Fruit fly (Drosophila melanogaster) whole organism, embryonic: ENCODE data around the gene GIIIspla2.
A peak's percentile ranks its signal among the peaks of the same experiment; 100 is the strongest.

Experiments
- ATbp ChIP-seq: fragments of 200-800 bp; sonication (Bioruptor generic); optimal IDR thresholded peaks from 2 replicates; lab custom pipeline; 2017; ENCODE audit warnings: missing biosample characterization, mild to moderate bottlenecking, missing genetic modification characterization, missing genetic modification reagents
- Aef1 ChIP-seq: fragments of 200-800 bp; sonication (Bioruptor generic); IDR thresholded peaks from 3 replicates; pipeline ENCODE4 v1.3.6; 2022; ENCODE audit warnings: missing biosample characterization, missing genetic modification characterization
- Bgb ChIP-seq: fragments of 200-800 bp; sonication (Bioruptor generic); IDR thresholded peaks from 2 replicates; pipeline ENCODE4 v1.3.6; 2022; ENCODE audit warnings: missing biosample characterization, missing genetic modification characterization; ENCODE audit not compliant: partially characterized antibody
- CG10366 ChIP-seq: fragments of 200-800 bp; sonication (Bioruptor generic); IDR thresholded peaks from 2 replicates; pipeline ENCODE4 v1.3.6; 2022; ENCODE audit warnings: missing biosample characterization, missing genetic modification characterization
- CG11504 ChIP-seq: fragments of 200-800 bp; sonication (Bioruptor generic); optimal IDR thresholded peaks from 3 replicates; lab custom pipeline; 2019; ENCODE audit warnings: missing biosample characterization, mild to moderate bottlenecking, missing genetic modification characterization, moderate library complexity
- CG12155 ChIP-seq: fragments of 200-800 bp; sonication (Bioruptor generic); optimal IDR thresholded peaks from 3 replicates; lab custom pipeline; 2016; ENCODE audit warnings: missing biosample characterization, missing genetic modification characterization
- CG12219 ChIP-seq: fragments of 200-800 bp; sonication (Bioruptor generic); optimal IDR thresholded peaks from 3 replicates; lab custom pipeline; 2018; ENCODE audit warnings: missing biosample characterization, mild to moderate bottlenecking, missing genetic modification characterization
- CG12769 ChIP-seq: fragments of 200-800 bp; sonication (Bioruptor generic); optimal IDR thresholded peaks from 2 replicates; lab custom pipeline; 2019; ENCODE audit warnings: missing biosample characterization, mild to moderate bottlenecking, missing genetic modification characterization, moderate library complexity
- CG15514 ChIP-seq: fragments of 200-800 bp; sonication (Bioruptor generic); optimal IDR thresholded peaks from 3 replicates; lab custom pipeline; 2017; ENCODE audit warnings: missing biosample characterization, missing genetic modification characterization, mild to moderate bottlenecking, moderate library complexity, missing genetic modification reagents
- CG15601 ChIP-seq: fragments of 200-800 bp; sonication (Bioruptor generic); optimal IDR thresholded peaks from 3 replicates; lab custom pipeline; 2019; ENCODE audit warnings: missing biosample characterization, mild to moderate bottlenecking, missing genetic modification characterization, moderate library complexity
- CG15696 ChIP-seq: fragments of 200-800 bp; sonication (Bioruptor generic); optimal IDR thresholded peaks from 2 replicates; lab custom pipeline; 2019; ENCODE audit warnings: missing biosample characterization, mild to moderate bottlenecking, missing genetic modification characterization, moderate library complexity
- CG1603 ChIP-seq: fragments of 200-800 bp; sonication (Bioruptor generic); optimal IDR thresholded peaks from 2 replicates; lab custom pipeline; 2019; ENCODE audit warnings: missing biosample characterization, mild to moderate bottlenecking, missing genetic modification characterization, moderate library complexity
- CG16863 ChIP-seq: fragments of 200-800 bp; sonication (Bioruptor generic); optimal IDR thresholded peaks from 3 replicates; lab custom pipeline; 2016; ENCODE audit warnings: missing biosample characterization, missing genetic modification characterization
- CG1832 ChIP-seq: fragments of 200-800 bp; sonication (Bioruptor generic); optimal IDR thresholded peaks from 2 replicates; lab custom pipeline; 2017; ENCODE audit warnings: missing biosample characterization, mild to moderate bottlenecking, missing genetic modification characterization, inconsistent platforms
- CG18619 ChIP-seq: fragments of 200-800 bp; sonication (Bioruptor generic); optimal IDR thresholded peaks from 3 replicates; lab custom pipeline; 2017; ENCODE audit warnings: missing biosample characterization, mild to moderate bottlenecking, missing genetic modification characterization
- CG30403 ChIP-seq: fragments of 200-800 bp; sonication (Bioruptor generic); optimal IDR thresholded peaks from 3 replicates; lab custom pipeline; 2016; ENCODE audit warnings: missing biosample characterization, missing genetic modification characterization
- CG34376 ChIP-seq: fragments of 200-800 bp; sonication (Bioruptor generic); optimal IDR thresholded peaks from 2 replicates; lab custom pipeline; 2018; ENCODE audit warnings: missing biosample characterization, mild to moderate bottlenecking, missing genetic modification characterization
- CG4404 ChIP-seq: fragments of 200-800 bp; sonication (Bioruptor generic); IDR thresholded peaks from 2 replicates; pipeline ENCODE4 v1.3.6; 2022; ENCODE audit warnings: missing biosample characterization, missing genetic modification characterization
- D ChIP-seq, 2 experiments: fragments of 200-800 bp in 1 of 2; fragments of >200 bp in 1 of 2; sonication (Bioruptor generic) in 1 of 2; optimal IDR thresholded peaks; 2 replicates in 1 of 2; 3 replicates in 1 of 2; lab custom pipeline; 2017; ENCODE audit warnings: mild to moderate bottlenecking in 1 of 2, missing biosample characterization in 1 of 2, missing genetic modification characterization in 1 of 2, missing genetic modification reagents in 1 of 2
- Dfd ChIP-seq, 2 experiments: fragments of >200 bp; optimal IDR thresholded peaks; 2 replicates each; lab custom pipeline; 2017; ENCODE audit warnings: missing biosample characterization in 2 of 2, missing genetic modification characterization in 2 of 2
- Drgx ChIP-seq: fragments of 200-800 bp; sonication (Bioruptor generic); IDR thresholded peaks from 2 replicates; pipeline ENCODE4 v1.3.6; 2022; ENCODE audit warnings: missing biosample characterization, missing genetic modification characterization
- Fer2 ChIP-seq: fragments of 200-800 bp; sonication (Bioruptor generic); optimal IDR thresholded peaks from 2 replicates; lab custom pipeline; 2018; ENCODE audit warnings: missing biosample characterization, mild to moderate bottlenecking, missing genetic modification characterization, moderate library complexity
- Hand ChIP-seq: fragments of 200-800 bp; sonication (Bioruptor generic); optimal IDR thresholded peaks from 2 replicates; lab custom pipeline; 2017; ENCODE audit warnings: mild to moderate bottlenecking, missing biosample characterization, missing genetic modification reagents, missing genetic modification characterization
- Hey ChIP-seq: fragments of 200-800 bp; sonication (Bioruptor generic); optimal IDR thresholded peaks from 3 replicates; lab custom pipeline; 2018; ENCODE audit warnings: missing biosample characterization, mild to moderate bottlenecking, missing genetic modification characterization
- HmgD ChIP-seq: fragments of 200-800 bp; sonication (Bioruptor generic); optimal IDR thresholded peaks from 3 replicates; lab custom pipeline; 2016; ENCODE audit warnings: missing biosample characterization, missing genetic modification characterization
- Hr51 ChIP-seq, 2 experiments: fragments of 200-800 bp; sonication (Bioruptor generic); optimal IDR thresholded peaks; 2 replicates in 1 of 2; 3 replicates in 1 of 2; lab custom pipeline; 2016 to 2018; ENCODE audit warnings: missing biosample characterization in 2 of 2, missing genetic modification characterization in 2 of 2, mild to moderate bottlenecking in 1 of 2, moderate library complexity in 1 of 2
- Myb ChIP-seq: fragments of 200-800 bp; sonication (Bioruptor generic); optimal IDR thresholded peaks from 2 replicates; lab custom pipeline; 2016; ENCODE audit warnings: missing biosample characterization, missing genetic modification characterization
- Sox100B ChIP-seq: fragments of 200-800 bp; sonication (Bioruptor generic); optimal IDR thresholded peaks from 3 replicates; lab custom pipeline; 2018; ENCODE audit warnings: missing biosample characterization, mild to moderate bottlenecking, missing genetic modification characterization
- Sox102F ChIP-seq: fragments of 200-800 bp; sonication (Bioruptor generic); optimal IDR thresholded peaks from 2 replicates; lab custom pipeline; 2018; ENCODE audit warnings: missing biosample characterization, mild to moderate bottlenecking, missing genetic modification characterization, moderate library complexity
- bab2 ChIP-seq: fragments of 200-800 bp; sonication (Bioruptor generic); optimal IDR thresholded peaks from 2 replicates; lab custom pipeline; 2016; ENCODE audit warnings: missing biosample characterization, missing genetic modification characterization
- btn ChIP-seq: fragments of 200-800 bp; sonication (Bioruptor generic); optimal IDR thresholded peaks from 2 replicates; lab custom pipeline; 2016; ENCODE audit warnings: missing biosample characterization, missing genetic modification characterization
- ci ChIP-seq: fragments of 200-800 bp; sonication (Bioruptor generic); IDR thresholded peaks from 3 replicates; pipeline ENCODE4 v1.3.6; 2022; ENCODE audit warnings: missing biosample characterization, missing genetic modification characterization
- dysf ChIP-seq: fragments of 200-800 bp; sonication (Bioruptor generic); IDR thresholded peaks from 3 replicates; pipeline ENCODE4 v1.3.6; 2022; ENCODE audit warnings: missing biosample characterization, missing genetic modification characterization
- en ChIP-seq: fragments of 200-800 bp; sonication (Bioruptor generic); optimal IDR thresholded peaks from 2 replicates; lab custom pipeline; 2016; ENCODE audit warnings: missing biosample characterization, missing genetic modification characterization
- fd3F ChIP-seq: fragments of 200-800 bp; sonication (Bioruptor generic); optimal IDR thresholded peaks from 2 replicates; lab custom pipeline; 2018; ENCODE audit warnings: missing biosample characterization, mild to moderate bottlenecking, missing genetic modification characterization, moderate library complexity
- gem ChIP-seq: fragments of 200-800 bp; sonication (Bioruptor generic); optimal IDR thresholded peaks from 2 replicates; lab custom pipeline; 2019; ENCODE audit warnings: missing biosample characterization, mild to moderate bottlenecking, missing genetic modification characterization, moderate library complexity
- gsb ChIP-seq: fragments of 200-800 bp; sonication (Bioruptor generic); IDR thresholded peaks from 2 replicates; pipeline ENCODE4 v1.3.6; 2022; ENCODE audit warnings: missing biosample characterization, missing genetic modification characterization
- h ChIP-seq: fragments of >200 bp; optimal IDR thresholded peaks from 2 replicates; lab custom pipeline; 2017
- her ChIP-seq: fragments of 200-800 bp; sonication (Bioruptor generic); optimal IDR thresholded peaks from 2 replicates; lab custom pipeline; 2016; ENCODE audit warnings: missing biosample characterization, missing genetic modification characterization
- kah ChIP-seq: fragments of 200-800 bp; sonication (Bioruptor generic); optimal IDR thresholded peaks from 2 replicates; lab custom pipeline; 2018; ENCODE audit warnings: missing biosample characterization, mild to moderate bottlenecking, missing genetic modification characterization
- nom ChIP-seq: fragments of 200-800 bp; sonication (Bioruptor generic); optimal IDR thresholded peaks from 2 replicates; lab custom pipeline; 2017; ENCODE audit warnings: missing biosample characterization, missing genetic modification characterization, mild to moderate bottlenecking, moderate library complexity, missing genetic modification reagents
- phol ChIP-seq: fragments of 200-800 bp; sonication (Bioruptor generic); optimal IDR thresholded peaks from 3 replicates; lab custom pipeline; 2018; ENCODE audit warnings: missing biosample characterization, mild to moderate bottlenecking, missing genetic modification characterization, moderate library complexity
- ranshi ChIP-seq: fragments of 200-800 bp; sonication (Bioruptor generic); IDR thresholded peaks from 2 replicates; pipeline ENCODE4 v1.3.6; 2022; ENCODE audit warnings: missing biosample characterization, missing genetic modification characterization
- schlank ChIP-seq: fragments of 200-800 bp; sonication (Bioruptor generic); optimal IDR thresholded peaks from 2 replicates; lab custom pipeline; 2018; ENCODE audit warnings: missing biosample characterization, mild to moderate bottlenecking, missing genetic modification characterization
- shn ChIP-seq: fragments of 200-800 bp; sonication (Bioruptor generic); optimal IDR thresholded peaks from 3 replicates; lab custom pipeline; 2016; ENCODE audit warnings: missing biosample characterization, missing genetic modification characterization
- unc-4 ChIP-seq: fragments of 200-800 bp; sonication (Bioruptor generic); IDR thresholded peaks from 2 replicates; pipeline ENCODE4 v1.3.6; 2022; ENCODE audit warnings: missing biosample characterization, missing genetic modification characterization; ENCODE audit not compliant: partially characterized antibody
- unpg ChIP-seq: fragments of 200-800 bp; sonication (Bioruptor generic); optimal IDR thresholded peaks from 3 replicates; lab custom pipeline; 2018; ENCODE audit warnings: missing biosample characterization, mild to moderate bottlenecking, missing genetic modification characterization, moderate library complexity
- zen ChIP-seq: fragments of 200-800 bp; sonication (Bioruptor generic); optimal IDR thresholded peaks from 3 replicates; lab custom pipeline; 2018; ENCODE audit warnings: missing biosample characterization, mild to moderate bottlenecking, missing genetic modification characterization, moderate library complexity
- zen2 ChIP-seq: fragments of 200-800 bp; sonication (Bioruptor generic); IDR thresholded peaks from 3 replicates; pipeline ENCODE4 v1.3.6; 2022; ENCODE audit warnings: missing biosample characterization, missing genetic modification characterization; ENCODE audit not compliant: partially characterized antibody

The GIIIspla2 gene

dm6 chrX:8141353-8142066, 15.9 kb upstream of the GIIIspla2 start (continued):
- TF ChIP-seq dysf: peak; percentile 25; the same call in 1 of the 3 replicates
- TF ChIP-seq CG18619: peak; percentile 36
- TF ChIP-seq gem (tag; lab: Kevin White, UChicago): peak; percentile 46
- peak; percentile 36 for TF ChIP-seq CG34376
- TF ChIP-seq CG30403 (GFP tag; lab: Kevin White, UChicago): peak; percentile 9
- peak; percentile 42; the same call in 1 of the 2 replicates for TF ChIP-seq Drgx
- no peak for TF ChIP-seq btn (GFP tag; lab: Kevin White, UChicago)
- no peak for TF ChIP-seq h (lab: Kevin White, UChicago)
- TF ChIP-seq unc-4 (GFP tag; lab: Robert Waterston, UW): 0 out of 2 replicates have a peak, but pooled peaks have one; percentile 8
- TF ChIP-seq Bgb: peak; percentile 35; the same call in 1 of the 2 replicates
- peak; percentile 18 for TF ChIP-seq shn (GFP tag; lab: Kevin White, UChicago)
- peak; percentile 91 for TF ChIP-seq CG1832 (GFP tag; lab: Kevin White, UChicago)
- 0 out of 3 replicates have a peak, but pooled peaks have one; percentile 48 for TF ChIP-seq ci (GFP tag; lab: Robert Waterston, UW)
- peak; percentile 4 for TF ChIP-seq Hand (GFP tag; lab: Kevin White, UChicago)
- peak; percentile 14; the same call in 1 of the 2 replicates for TF ChIP-seq ranshi (GFP tag; lab: Robert Waterston, UW)
- no peak for TF ChIP-seq zen2 (GFP tag; lab: Robert Waterston, UW)
- TF ChIP-seq Sox102F (GFP tag; lab: Kevin White, UChicago): peak; percentile 11
- peak; percentile 5 for TF ChIP-seq bab2 (GFP tag; lab: Kevin White, UChicago)
- no peak for TF ChIP-seq CG15696 (tag; lab: Kevin White, UChicago)
- peak; percentile 12; the same call in 1 of the 2 replicates for TF ChIP-seq CG10366
- TF ChIP-seq CG12219 (GFP tag; lab: Kevin White, UChicago): peak; percentile 10
- TF ChIP-seq unpg (GFP tag; lab: Kevin White, UChicago): peak; percentile 28
- TF ChIP-seq CG15514: peak; percentile 19
- peak; percentile 22 for TF ChIP-seq CG16863 (GFP tag; lab: Kevin White, UChicago)
- TF ChIP-seq nom: peak; percentile 43
- TF ChIP-seq schlank (tag; lab: Kevin White, UChicago): no peak
- TF ChIP-seq CG12155: peak; percentile 8
- TF ChIP-seq her (GFP tag; lab: Kevin White, UChicago): peak; percentile 29
- peak; percentile 23 to 37 for TF ChIP-seq Hr51 (GFP tag; optimal IDR thresholded peaks at IDR 0.05; lab: Kevin White, UChicago)
- TF ChIP-seq Hey: no peak
- TF ChIP-seq Myb (GFP tag; lab: Kevin White, UChicago): peak; percentile 22
- TF ChIP-seq HmgD (GFP tag; lab: Kevin White, UChicago): peak; percentile 11
- peak; percentile 24 for TF ChIP-seq CG11504 (tag; lab: Kevin White, UChicago)
- no peak for TF ChIP-seq ATbp (GFP tag; lab: Kevin White, UChicago)
- peak; percentile 96 for TF ChIP-seq CG12769 (tag; lab: Kevin White, UChicago)
- peak; percentile 9 for TF ChIP-seq kah (GFP tag; lab: Kevin White, UChicago)
- TF ChIP-seq Aef1 (GFP tag; lab: Robert Waterston, UW): peak; percentile 45; the same call in 2 of the 3 replicates
- peak; percentile 9 for TF ChIP-seq Sox100B (GFP tag; lab: Kevin White, UChicago)
- TF ChIP-seq, all 482 proteins: peak for 129

DNA sequence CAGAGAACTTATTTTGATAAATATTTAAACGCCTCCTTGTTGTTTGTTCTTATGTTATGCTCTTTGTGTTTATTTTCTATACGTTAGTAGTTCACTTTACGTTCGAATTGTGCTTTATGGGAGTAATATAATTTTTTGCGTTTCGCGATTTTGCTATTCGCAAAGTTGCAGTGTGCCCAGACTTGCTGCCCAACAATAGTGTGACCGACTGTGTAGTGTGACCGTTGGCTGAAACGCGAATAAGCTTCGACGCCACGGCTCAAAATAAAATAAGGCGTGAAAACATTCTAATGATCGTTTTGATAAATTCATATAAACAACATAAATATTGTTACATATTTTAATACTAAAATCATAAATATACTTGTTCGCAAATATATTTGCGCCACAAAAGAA, 15.4 kb upstream of the GIIIspla2 start, which contains the start of gene Smox:
TSS of gene Smox (minus strand) at position 213 of the 396 bp plus-strand sequence.
- TF ChIP-seq en (no peak), fd3F (GFP tag; lab: Kevin White, UChicago) (no peak), CG4404 (GFP tag; lab: Robert Waterston, UW) (no peak), CG34376 (no peak), Fer2 (tag; lab: Kevin White, UChicago) (no peak), gem (tag; lab: Kevin White, UChicago) (no peak), gsb (no peak), zen (tag; lab: Kevin White, UChicago) (peak; percentile 17), CG1603 (tag; lab: Kevin White, UChicago) (peak; percentile 65), D (optimal IDR thresholded peaks at IDR 0.05; lab: Kevin White, UChicago) (no peak), D (GFP tag; optimal IDR thresholded peaks at IDR 0.05; lab: Kevin White, UChicago) (no peak), CG15601 (tag; lab: Kevin White, UChicago) (peak; percentile 28), Dfd (GFP tag; optimal IDR thresholded peaks at IDR 0.05; lab: Kevin White, UChicago) (no peak), phol (tag; lab: Kevin White, UChicago) (peak; percentile 17)
